Comparison of ENCODE assay signal across 7 worm cellular contexts in genomic region chrIV:1657069-1657468, ce11.
TF ChIP-seq lines count a peak whose summit lies in the region.

No protein-coding gene starts in this region.

TF ChIP-seq in whole organism, L1 larva, 84 proteins besides CTCF, POLR2A, EP300 and RAD21 (continues in another document):
- TF ChIP-seq elt-3 (tag; optimal IDR thresholded peaks at IDR 0.05; lab: Kevin White, UChicago) (peak in 1 of 6 experiments; percentile 17), fkh-4 (tag; optimal IDR thresholded peaks at IDR 0.05; lab: Kevin White, UChicago; ENCODE audit: borderline replicate concordance) (no peak), mdl-1 (tag; optimal IDR thresholded peaks at IDR 0.05; lab: Kevin White, UChicago) (peak in 1 of 2 experiments; percentile 21), nhr-11 (tag; optimal IDR thresholded peaks at IDR 0.05; lab: Kevin White, UChicago) (no peak), lsy-2 (tag; optimal IDR thresholded peaks at IDR 0.05; lab: Kevin White, UChicago) (peak in 1 of 2 experiments; percentile 14), ceh-8 (GFP tag; optimal IDR thresholded peaks at IDR 0.05; lab: Kevin White, UChicago) (no peak), lin-14 (GFP tag; optimal IDR thresholded peaks at IDR 0.05; lab: Kevin White, UChicago) (peak; percentile 34), egl-13 (tag; optimal IDR thresholded peaks at IDR 0.05; lab: Kevin White, UChicago) (no peak), tbx-2 (tag; optimal IDR thresholded peaks at IDR 0.05; lab: Kevin White, UChicago) (no peak), F16B12.6 (tag; optimal IDR thresholded peaks at IDR 0.05; lab: Kevin White, UChicago) (no peak), pag-3 (tag; optimal IDR thresholded peaks at IDR 0.05; lab: Kevin White, UChicago; ENCODE audit: borderline replicate concordance, insufficient read depth) (no peak), hpl-2 (GFP tag; optimal IDR thresholded peaks at IDR 0.05; lab: Kevin White, UChicago) (no peak)

TF ChIP-seq in whole organism, L2 larva, 48 proteins besides CTCF, POLR2A, EP300 and RAD21:
- TF ChIP-seq fos-1 (tag; optimal IDR thresholded peaks at IDR 0.05; lab: Kevin White, UChicago) (peak; percentile 19), zag-1 (tag; optimal IDR thresholded peaks at IDR 0.05; lab: Kevin White, UChicago) (no peak), crh-2 (tag; optimal IDR thresholded peaks at IDR 0.05; lab: Kevin White, UChicago) (peak; percentile 41), nhr-129 (tag; optimal IDR thresholded peaks at IDR 0.05; lab: Kevin White, UChicago) (peak; percentile 12), mab-5 (tag; optimal IDR thresholded peaks at IDR 0.05; lab: Kevin White, UChicago) (no peak), unc-62 (GFP tag; optimal IDR thresholded peaks at IDR 0.05; lab: Kevin White, UChicago) (no peak), gmeb-1 (tag; optimal IDR thresholded peaks at IDR 0.05; lab: Kevin White, UChicago) (no peak)

TF ChIP-seq in whole organism, L3 larva, 47 proteins besides CTCF, POLR2A, EP300 and RAD21:
- TF ChIP-seq tbx-2 (tag; optimal IDR thresholded peaks at IDR 0.05; lab: Kevin White, UChicago), result no peak
- TF ChIP-seq nhr-43 (tag; optimal IDR thresholded peaks at IDR 0.05; lab: Kevin White, UChicago; ENCODE audit: poor library complexity, severe bottlenecking), result no peak
- TF ChIP-seq nhr-23 (tag; optimal IDR thresholded peaks at IDR 0.05; lab: Kevin White, UChicago), result peak; percentile 37
- TF ChIP-seq pha-4 (tag; optimal IDR thresholded peaks at IDR 0.05; lab: Kevin White, UChicago), result peak; percentile 88

TF ChIP-seq in whole organism, L4 larva, 104 proteins besides CTCF, POLR2A, EP300 and RAD21 (continues in another document):
- TF ChIP-seq nhr-6 (tag; optimal IDR thresholded peaks at IDR 0.05; lab: Kevin White, UChicago), result no peak
- TF ChIP-seq duxl-1 (tag; optimal IDR thresholded peaks at IDR 0.05; lab: Kevin White, UChicago; ENCODE audit: poor library complexity), result no peak
- no peak for TF ChIP-seq daf-12 (tag; optimal IDR thresholded peaks at IDR 0.05; lab: Kevin White, UChicago)
- TF ChIP-seq dve-1 (tag; optimal IDR thresholded peaks at IDR 0.05; lab: Kevin White, UChicago; ENCODE audit: insufficient read depth), result no peak
- peak; percentile 37; the same call in 1 of the 2 replicates for TF ChIP-seq hmg-1.1 (GFP tag; IDR thresholded peaks at IDR 0.05; lab: Robert Waterston, UW)
- TF ChIP-seq D1046.2 (GFP tag; IDR thresholded peaks at IDR 0.05; lab: Robert Waterston, UW), result no peak
- TF ChIP-seq ama-1 (optimal IDR thresholded peaks at IDR 0.05; lab: Kevin White, UChicago), result no peak
- no peak for TF ChIP-seq hif-1 (tag; optimal IDR thresholded peaks at IDR 0.05; lab: Kevin White, UChicago)
- peak; percentile 64 for TF ChIP-seq mxl-3 (GFP tag; optimal IDR thresholded peaks at IDR 0.05; lab: Kevin White, UChicago)
- peak; percentile 62 for TF ChIP-seq mes-2 (tag; optimal IDR thresholded peaks at IDR 0.05; lab: Kevin White, UChicago; ENCODE audit: poor library complexity, severe bottlenecking)
- TF ChIP-seq mep-1 (tag; optimal IDR thresholded peaks at IDR 0.05; lab: Kevin White, UChicago), result peak; percentile 22
- TF ChIP-seq hlh-11 (tag; optimal IDR thresholded peaks at IDR 0.05; lab: Kevin White, UChicago), result peak; percentile 40
- TF ChIP-seq ceh-62 (tag; optimal IDR thresholded peaks at IDR 0.05; lab: Kevin White, UChicago), result no peak
- no peak for TF ChIP-seq lin-15B (tag; optimal IDR thresholded peaks at IDR 0.05; lab: Kevin White, UChicago)
- no peak for TF ChIP-seq daf-16 (GFP tag; optimal IDR thresholded peaks at IDR 0.05; lab: Kevin White, UChicago)
- TF ChIP-seq daf-16 (tag; optimal IDR thresholded peaks at IDR 0.05; lab: Kevin White, UChicago), result peak; percentile 30
- TF ChIP-seq aha-1 (tag; lab: Kevin White, UChicago), result peak; percentile 11

TF ChIP-seq in whole organism, late embryonic, 69 proteins besides CTCF, POLR2A, EP300 and RAD21:
- TF ChIP-seq pha-4 (tag; optimal IDR thresholded peaks at IDR 0.05; lab: Kevin White, UChicago), result no peak
- peak; percentile 36 for TF ChIP-seq hlh-30 (tag; optimal IDR thresholded peaks at IDR 0.05; lab: Kevin White, UChicago; ENCODE audit: insufficient read depth)
- no peak for TF ChIP-seq fkh-6 (tag; optimal IDR thresholded peaks at IDR 0.05; lab: Kevin White, UChicago)
- TF ChIP-seq Y22D7AL.16 (tag; optimal IDR thresholded peaks at IDR 0.05; lab: Kevin White, UChicago), result no peak
- TF ChIP-seq T23F11.4 (GFP tag; optimal IDR thresholded peaks at IDR 0.05; lab: Kevin White, UChicago), result no peak
- TF ChIP-seq ceh-19 (GFP tag; optimal IDR thresholded peaks at IDR 0.05; lab: Kevin White, UChicago), result peak; percentile 16
- no peak for TF ChIP-seq ceh-9 (tag; optimal IDR thresholded peaks at IDR 0.05; lab: Kevin White, UChicago)
- no peak for TF ChIP-seq eyg-1 (tag; optimal IDR thresholded peaks at IDR 0.05; lab: Kevin White, UChicago)
- TF ChIP-seq pag-3 (tag; optimal IDR thresholded peaks at IDR 0.05; lab: Kevin White, UChicago; ENCODE audit: borderline replicate concordance), result no peak
- TF ChIP-seq lim-6 (tag; optimal IDR thresholded peaks at IDR 0.05; lab: Kevin White, UChicago), result no peak

TF ChIP-seq in whole organism, mixed stage, embryonic, 35 proteins besides CTCF, POLR2A, EP300 and RAD21:
- TF ChIP-seq pha-4 (tag; optimal IDR thresholded peaks at IDR 0.05; lab: Kevin White, UChicago) (peak; percentile 96), ces-1 (GFP tag; optimal IDR thresholded peaks at IDR 0.05; lab: Kevin White, UChicago) (no peak), unc-62 (GFP tag; optimal IDR thresholded peaks at IDR 0.05; lab: Kevin White, UChicago) (no peak), nhr-2 (tag; optimal IDR thresholded peaks at IDR 0.05; lab: Kevin White, UChicago) (peak; percentile 27), nhr-76 (tag; optimal IDR thresholded peaks at IDR 0.05; lab: Kevin White, UChicago) (no peak), ceh-43 (GFP tag; optimal IDR thresholded peaks at IDR 0.05; lab: Kevin White, UChicago) (no peak)

TF ChIP-seq in whole organism, young adult, 124 proteins besides CTCF, POLR2A, EP300 and RAD21:
- TF ChIP-seq rcor-1 (GFP tag; IDR thresholded peaks at IDR 0.05; lab: Robert Waterston, UW) (no peak), lin-26 (GFP tag; IDR thresholded peaks at IDR 0.05; lab: Robert Waterston, UW) (no peak), die-1 (tag; optimal IDR thresholded peaks at IDR 0.05; lab: Kevin White, UChicago) (no peak), ztf-26 (tag; optimal IDR thresholded peaks at IDR 0.05; lab: Kevin White, UChicago) (no peak), mes-4 (tag; optimal IDR thresholded peaks at IDR 0.05; lab: Kevin White, UChicago) (no peak), F39B2.1 (GFP tag; IDR thresholded peaks at IDR 0.05; lab: Robert Waterston, UW) (0 out of 2 replicates have a peak, but pooled peaks have one; percentile 22), F10E7.11 (tag; optimal IDR thresholded peaks at IDR 0.05; lab: Kevin White, UChicago) (no peak), nhr-80 (tag; optimal IDR thresholded peaks at IDR 0.05; lab: Kevin White, UChicago) (no peak), attf-3 (GFP tag; conservative IDR thresholded peaks at IDR 0.05; lab: Robert Waterston, UW) (peak; percentile 15; the same call in 1 of the 2 replicates), Y53G8AR.9 (GFP tag; conservative IDR thresholded peaks at IDR 0.05; lab: Robert Waterston, UW) (no peak), nfyb-1 (GFP tag; IDR thresholded peaks at IDR 0.05; lab: Robert Waterston, UW) (0 out of 2 replicates have a peak, but pooled peaks have one; percentile 51), ZK185.1 (tag; optimal IDR thresholded peaks at IDR 0.05; lab: Kevin White, UChicago; ENCODE audit: poor library complexity, severe bottlenecking) (no peak), ztf-6 (GFP tag; IDR thresholded peaks at IDR 0.05; lab: Robert Waterston, UW) (no peak), nfya-1 (tag; optimal IDR thresholded peaks at IDR 0.05; lab: Kevin White, UChicago; ENCODE audit: borderline replicate concordance, insufficient read depth) (no peak), aptf-2 (GFP tag; conservative IDR thresholded peaks at IDR 0.05; lab: Robert Waterston, UW) (0 out of 2 replicates have a peak, but pooled peaks have one; percentile 39), snpc-1.3 (tag; optimal IDR thresholded peaks at IDR 0.05; lab: Kevin White, UChicago; ENCODE audit: insufficient read depth) (no peak), zfh-2 (GFP tag; conservative IDR thresholded peaks at IDR 0.05; lab: Robert Waterston, UW) (0 out of 2 replicates have a peak, but pooled peaks have one; percentile 35), ama-1 (optimal IDR thresholded peaks at IDR 0.05; lab: Kevin White, UChicago) (no peak), ama-1 (GFP tag; optimal IDR thresholded peaks at IDR 0.05; lab: Kevin White, UChicago) (no peak), K12H6.12 (tag; optimal IDR thresholded peaks at IDR 0.05; lab: Kevin White, UChicago) (no peak), bed-2 (GFP tag; IDR thresholded peaks at IDR 0.05; lab: Robert Waterston, UW) (no peak), madf-6 (GFP tag; IDR thresholded peaks at IDR 0.05; lab: Robert Waterston, UW) (no peak)
